Fruit fly (Drosophila melanogaster) whole organism, embryonic: ENCODE data around the gene shf.

Experiments
- Bdp1 ChIP-seq: fragments of 200-800 bp; sonication (Bioruptor generic); optimal IDR thresholded peaks from 3 replicates; lab custom pipeline; 2016; ENCODE audit warnings: missing biosample characterization, missing genetic modification characterization
- C15 ChIP-seq: fragments of 200-800 bp; sonication (Bioruptor generic); IDR thresholded peaks from 3 replicates; pipeline ENCODE4 v1.3.6; 2022; ENCODE audit warnings: missing biosample characterization, missing genetic modification characterization
- CG10431 ChIP-seq: fragments of 200-800 bp; sonication (Bioruptor generic); optimal IDR thresholded peaks from 3 replicates; lab custom pipeline; 2018; ENCODE audit warnings: missing biosample characterization, mild to moderate bottlenecking, missing genetic modification characterization
- CG10462 ChIP-seq: fragments of 200-800 bp; sonication (Bioruptor generic); optimal IDR thresholded peaks from 2 replicates; lab custom pipeline; 2016; ENCODE audit warnings: missing biosample characterization, missing genetic modification characterization
- CG11247 ChIP-seq: fragments of 200-800 bp; sonication (Bioruptor generic); IDR thresholded peaks from 2 replicates; pipeline ENCODE4 v1.3.6; 2022; ENCODE audit warnings: missing biosample characterization, missing genetic modification characterization
- CG11560 ChIP-seq: fragments of 200-800 bp; sonication (Bioruptor generic); IDR thresholded peaks from 3 replicates; pipeline ENCODE4 v1.3.6; 2022; ENCODE audit warnings: missing biosample characterization, missing genetic modification characterization
- CG11723 ChIP-seq: fragments of 200-800 bp; sonication (Bioruptor generic); optimal IDR thresholded peaks from 2 replicates; lab custom pipeline; 2017; ENCODE audit warnings: missing biosample characterization, mild to moderate bottlenecking, missing genetic modification characterization
- CG12236 ChIP-seq: fragments of 200-800 bp; sonication (Bioruptor generic); optimal IDR thresholded peaks from 2 replicates; lab custom pipeline; 2016; ENCODE audit warnings: missing biosample characterization, missing genetic modification characterization
- CG13894 ChIP-seq: fragments of 200-800 bp; sonication (Bioruptor generic); optimal IDR thresholded peaks from 3 replicates; lab custom pipeline; 2018; ENCODE audit warnings: missing biosample characterization, mild to moderate bottlenecking, missing genetic modification characterization, moderate library complexity
- CG17568 ChIP-seq: fragments of 200-800 bp; sonication (Bioruptor generic); optimal IDR thresholded peaks from 2 replicates; lab custom pipeline; 2018; ENCODE audit warnings: missing biosample characterization, mild to moderate bottlenecking, missing genetic modification characterization, moderate library complexity
- CG18262 ChIP-seq: fragments of 200-800 bp; optimal IDR thresholded peaks from 3 replicates; lab custom pipeline; 2019; ENCODE audit warnings: missing biosample characterization, mild to moderate bottlenecking, missing genetic modification characterization, moderate library complexity
- CG31365 ChIP-seq: fragments of 200-800 bp; sonication (Bioruptor generic); optimal IDR thresholded peaks from 2 replicates; lab custom pipeline; 2018; ENCODE audit warnings: missing biosample characterization, mild to moderate bottlenecking, missing genetic modification characterization
- CG33557 ChIP-seq: fragments of 200-800 bp; sonication (Bioruptor generic); optimal IDR thresholded peaks from 2 replicates; lab custom pipeline; 2019; ENCODE audit warnings: missing biosample characterization, mild to moderate bottlenecking, missing genetic modification characterization, moderate library complexity
- CG34422 ChIP-seq: fragments of 200-800 bp; sonication (Bioruptor generic); IDR thresholded peaks from 3 replicates; pipeline ENCODE4 v1.3.6; 2022; ENCODE audit warnings: missing biosample characterization, missing genetic modification characterization
- CG42726 ChIP-seq: fragments of 200-800 bp; sonication (Bioruptor generic); IDR thresholded peaks from 2 replicates; pipeline ENCODE4 v1.3.6; 2022; ENCODE audit warnings: missing biosample characterization, missing genetic modification characterization; ENCODE audit not compliant: partially characterized antibody
- CG4820 ChIP-seq: fragments of 200-800 bp; sonication (Bioruptor generic); optimal IDR thresholded peaks from 3 replicates; lab custom pipeline; 2016; ENCODE audit warnings: missing biosample characterization, missing genetic modification characterization
- CG7357 ChIP-seq: fragments of 200-800 bp; sonication (Bioruptor generic); IDR thresholded peaks from 3 replicates; pipeline ENCODE4 v1.3.6; 2022; ENCODE audit warnings: missing biosample characterization, missing genetic modification characterization
- CG7372 ChIP-seq: fragments of 200-800 bp; sonication (Bioruptor generic); IDR thresholded peaks from 2 replicates; pipeline ENCODE4 v1.3.6; 2022; ENCODE audit warnings: missing biosample characterization, missing genetic modification characterization
- CG7839 ChIP-seq: fragments of 200-800 bp; sonication (Bioruptor generic); optimal IDR thresholded peaks from 3 replicates; lab custom pipeline; 2018; ENCODE audit warnings: missing biosample characterization, mild to moderate bottlenecking, missing genetic modification characterization, moderate library complexity
- CG9817 ChIP-seq: fragments of 200-800 bp; sonication (Bioruptor generic); optimal IDR thresholded peaks from 2 replicates; lab custom pipeline; 2018; ENCODE audit warnings: missing biosample characterization, mild to moderate bottlenecking, missing genetic modification characterization, moderate library complexity
- CG9876 ChIP-seq: fragments of 200-800 bp; sonication (Bioruptor generic); optimal IDR thresholded peaks from 2 replicates; lab custom pipeline; 2016; ENCODE audit warnings: missing biosample characterization, missing genetic modification characterization
- Doc3 ChIP-seq: fragments of 200-800 bp; sonication (Bioruptor generic); IDR thresholded peaks from 3 replicates; pipeline ENCODE4 v1.3.6; 2022; ENCODE audit warnings: missing biosample characterization, missing genetic modification characterization; ENCODE audit not compliant: partially characterized antibody
- Drgx ChIP-seq: fragments of 200-800 bp; sonication (Bioruptor generic); IDR thresholded peaks from 2 replicates; pipeline ENCODE4 v1.3.6; 2022; ENCODE audit warnings: missing biosample characterization, missing genetic modification characterization
- HLH54F ChIP-seq: fragments of 200-800 bp; sonication (Bioruptor generic); optimal IDR thresholded peaks from 3 replicates; lab custom pipeline; 2016; ENCODE audit warnings: missing biosample characterization, missing genetic modification characterization
- Jarid2 ChIP-seq: fragments of 200-800 bp; sonication (Bioruptor generic); optimal IDR thresholded peaks from 3 replicates; lab custom pipeline; 2017; ENCODE audit warnings: mild to moderate bottlenecking, missing biosample characterization, missing genetic modification reagents, missing genetic modification characterization
- Lhr ChIP-seq: fragments of 200-800 bp; sonication (Bioruptor generic); optimal IDR thresholded peaks from 3 replicates; lab custom pipeline; 2017; ENCODE audit warnings: mild to moderate bottlenecking, missing biosample characterization, missing genetic modification reagents, missing genetic modification characterization
- MBD-R2 ChIP-seq: fragments of 200-800 bp; sonication (Bioruptor generic); IDR thresholded peaks from 2 replicates; pipeline ENCODE4 v1.3.6; 2022; ENCODE audit warnings: missing biosample characterization, missing genetic modification characterization
- Max ChIP-seq: fragments of 200-800 bp; sonication (Bioruptor generic); optimal IDR thresholded peaks from 2 replicates; lab custom pipeline; 2016; ENCODE audit warnings: missing biosample characterization, mild to moderate bottlenecking, missing genetic modification characterization
- Med ChIP-seq: fragments of 200-800 bp; sonication (Bioruptor generic); peaks from one replicate; lab custom pipeline; 2016; ENCODE audit warnings: missing biosample characterization, missing genetic modification characterization, mild to moderate bottlenecking, inconsistent platforms, moderate library complexity
- Nf-YB ChIP-seq: fragments of 200-800 bp; sonication (Bioruptor generic); optimal IDR thresholded peaks from 3 replicates; lab custom pipeline; 2019; ENCODE audit warnings: missing biosample characterization, mild to moderate bottlenecking, missing genetic modification characterization, moderate library complexity
- Nf-YC ChIP-seq: fragments of 200-800 bp; optimal IDR thresholded peaks from 3 replicates; lab custom pipeline; 2019; ENCODE audit warnings: missing biosample characterization, mild to moderate bottlenecking, missing genetic modification characterization, moderate library complexity
- NfI ChIP-seq: fragments of 200-800 bp; sonication (Bioruptor generic); optimal IDR thresholded peaks from 3 replicates; lab custom pipeline; 2018; ENCODE audit warnings: missing biosample characterization, mild to moderate bottlenecking, missing genetic modification characterization, moderate library complexity
- bigmax ChIP-seq: fragments of 200-800 bp; sonication (Bioruptor generic); optimal IDR thresholded peaks from 2 replicates; lab custom pipeline; 2018; ENCODE audit warnings: missing biosample characterization, mild to moderate bottlenecking, missing genetic modification characterization
- ci ChIP-seq: fragments of 200-800 bp; sonication (Bioruptor generic); IDR thresholded peaks from 3 replicates; pipeline ENCODE4 v1.3.6; 2022; ENCODE audit warnings: missing biosample characterization, missing genetic modification characterization
- cwo ChIP-seq: fragments of 200-800 bp; sonication (Bioruptor generic); optimal IDR thresholded peaks from 3 replicates; lab custom pipeline; 2017; ENCODE audit warnings: missing biosample characterization, missing genetic modification characterization, mild to moderate bottlenecking, moderate library complexity, missing genetic modification reagents
- dati ChIP-seq: fragments of 200-800 bp; sonication (Bioruptor generic); IDR thresholded peaks from 2 replicates; pipeline ENCODE4 v1.3.6; 2022; ENCODE audit warnings: missing biosample characterization, missing genetic modification characterization
- emc ChIP-seq: fragments of 200-800 bp; sonication (Bioruptor generic); optimal IDR thresholded peaks from 2 replicates; lab custom pipeline; 2016; ENCODE audit warnings: missing biosample characterization, missing genetic modification characterization
- fd102C ChIP-seq: fragments of 200-800 bp; sonication (Bioruptor generic); optimal IDR thresholded peaks from 2 replicates; lab custom pipeline; 2018; ENCODE audit warnings: missing biosample characterization, mild to moderate bottlenecking, missing genetic modification characterization, moderate library complexity
- fd64A ChIP-seq: fragments of 200-800 bp; sonication (Bioruptor generic); optimal IDR thresholded peaks from 3 replicates; lab custom pipeline; 2018; ENCODE audit warnings: missing biosample characterization, mild to moderate bottlenecking, missing genetic modification characterization
- hkb ChIP-seq, 2 experiments: fragments of 200-800 bp in 1 of 2; fragments of >200 bp in 1 of 2; sonication (Bioruptor generic) in 1 of 2; IDR thresholded peaks in 1 of 2; optimal IDR thresholded peaks in 1 of 2; 2 replicates each; pipeline versions ENCODE4 v1.3.6 to Lab custom; 2017 to 2022; ENCODE audit warnings: missing biosample characterization in 1 of 2, missing genetic modification characterization in 1 of 2
- lmd ChIP-seq: fragments of 200-800 bp; sonication (Bioruptor generic); IDR thresholded peaks from 2 replicates; pipeline ENCODE4 v1.3.6; 2022; ENCODE audit warnings: missing biosample characterization, missing genetic modification characterization
- lov ChIP-seq, 2 experiments: fragments of 200-800 bp in 1 of 2; fragments of >200 bp in 1 of 2; sonication (Bioruptor generic) in 1 of 2; IDR thresholded peaks in 1 of 2; optimal IDR thresholded peaks in 1 of 2; 2 replicates in 1 of 2; 3 replicates in 1 of 2; pipeline versions ENCODE4 v1.3.6 to Lab custom; 2017 to 2022; ENCODE audit warnings: missing biosample characterization in 1 of 2, missing genetic modification characterization in 1 of 2
- mld ChIP-seq: fragments of 200-800 bp; sonication (Bioruptor generic); IDR thresholded peaks from 3 replicates; pipeline ENCODE4 v1.3.6; 2022; ENCODE audit warnings: missing biosample characterization, missing genetic modification characterization; ENCODE audit not compliant: partially characterized antibody
- rib ChIP-seq: fragments of 200-800 bp; sonication (Bioruptor generic); IDR thresholded peaks from 2 replicates; pipeline ENCODE4 v1.3.6; 2022; ENCODE audit warnings: missing biosample characterization, missing genetic modification characterization
- sens-2 ChIP-seq: fragments of 200-800 bp; sonication (Bioruptor generic); IDR thresholded peaks from 2 replicates; pipeline ENCODE4 v1.3.6; 2022; ENCODE audit warnings: missing biosample characterization, missing genetic modification characterization
- sna ChIP-seq: fragments of 200-800 bp; sonication (Bioruptor generic); IDR thresholded peaks from 2 replicates; pipeline ENCODE4 v1.3.6; 2022; ENCODE audit warnings: missing biosample characterization, missing genetic modification characterization; ENCODE audit not compliant: partially characterized antibody
- sob ChIP-seq: fragments of 200-800 bp; sonication (Bioruptor generic); IDR thresholded peaks from 2 replicates; pipeline ENCODE4 v1.3.6; 2022; ENCODE audit warnings: missing biosample characterization, missing genetic modification characterization
- wor ChIP-seq: fragments of 200-800 bp; sonication (Bioruptor generic); IDR thresholded peaks from 2 replicates; pipeline ENCODE4 v1.3.6; 2022; ENCODE audit warnings: missing biosample characterization, missing genetic modification characterization
- z ChIP-seq: fragments of 200-800 bp; sonication (Bioruptor generic); IDR thresholded peaks from 3 replicates; pipeline ENCODE4 v1.3.6; 2022; ENCODE audit warnings: missing biosample characterization, missing genetic modification characterization
- zfh2 ChIP-seq: fragments of 200-800 bp; sonication (Bioruptor generic); optimal IDR thresholded peaks from 2 replicates; lab custom pipeline; 2016; ENCODE audit warnings: missing biosample characterization, missing genetic modification characterization

shf gene

DNA sequence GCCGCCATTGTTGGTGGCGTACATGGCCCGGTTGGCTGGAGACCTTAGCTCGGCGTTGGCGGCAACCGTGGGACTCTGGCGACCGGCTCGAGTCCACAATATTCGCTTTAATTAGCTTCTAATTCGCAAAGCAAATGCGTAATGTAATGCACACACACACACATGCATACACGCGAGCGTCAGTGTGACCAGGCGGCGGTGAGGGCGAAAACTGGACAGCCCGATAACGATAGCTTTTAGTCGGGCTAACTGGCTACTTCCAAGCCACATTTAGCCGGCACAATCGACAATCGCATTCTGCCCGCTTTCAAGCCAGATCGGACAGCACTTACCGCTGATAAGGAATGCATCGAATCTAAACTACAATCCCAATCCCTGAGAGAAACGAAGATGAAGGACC is 41.2 kb upstream of the shf start, which contains the start of the genes Nf-YC and xit (continued):
- TF ChIP-seq sob (GFP tag; lab: Robert Waterston, UW) (0 out of 2 replicates have a peak, but pooled peaks have one; percentile 23), Bdp1 (GFP tag; lab: Kevin White, UChicago) (no peak), CG18262 (tag; lab: Kevin White, UChicago) (no peak), hkb (optimal IDR thresholded peaks at IDR 0.05; lab: Kevin White, UChicago) (no peak), hkb (GFP tag; IDR thresholded peaks at IDR 0.05; lab: Robert Waterston, UW) (no peak), CG9876 (GFP tag; lab: Kevin White, UChicago) (no peak), ci (0 out of 3 replicates have a peak, but pooled peaks have one; percentile 12), bigmax (no peak), Nf-YB (GFP tag; lab: Kevin White, UChicago) (no peak), CG11247 (GFP tag; lab: Robert Waterston, UW) (no peak), fd64A (GFP tag; lab: Kevin White, UChicago) (no peak), mld (GFP tag; lab: Robert Waterston, UW) (no peak), CG12236 (GFP tag; lab: Kevin White, UChicago) (no peak), HLH54F (no peak), rib (GFP tag; lab: Robert Waterston, UW) (no peak), sens-2 (no peak), Doc3 (GFP tag; lab: Robert Waterston, UW) (peak; percentile 35; the same call in 1 of the 3 replicates), lmd (GFP tag; lab: Robert Waterston, UW) (no peak; the same call in 1 of the 2 replicates), Nf-YC (no peak), CG7839 (tag; lab: Kevin White, UChicago) (no peak), fd102C (no peak), CG17568 (GFP tag; lab: Kevin White, UChicago) (no peak), z (no peak), CG42726 (peak; percentile 54; the same call in 1 of the 2 replicates), lov (optimal IDR thresholded peaks at IDR 0.05; lab: Kevin White, UChicago) (no peak), lov (GFP tag; IDR thresholded peaks at IDR 0.05; lab: Robert Waterston, UW) (no peak), CG11560 (tag; lab: Robert Waterston, UW) (no peak), Med (peak; percentile 84), Max (no peak), CG7372 (no peak), CG11723 (GFP tag; lab: Kevin White, UChicago) (no peak), CG10462 (GFP tag; lab: Kevin White, UChicago) (no peak), cwo (GFP tag; lab: Kevin White, UChicago) (no peak), zfh2 (GFP tag; lab: Kevin White, UChicago) (peak; percentile 24), CG9817 (tag; lab: Kevin White, UChicago) (no peak), NfI (GFP tag; lab: Kevin White, UChicago) (no peak), Lhr (no peak), wor (GFP tag; lab: Robert Waterston, UW) (no peak), emc (GFP tag; lab: Kevin White, UChicago) (no peak), CG34422 (GFP tag; lab: Robert Waterston, UW) (peak; percentile 63; the same call in 2 of the 3 replicates), Drgx (GFP tag; lab: Robert Waterston, UW) (no peak), MBD-R2 (GFP tag; lab: Robert Waterston, UW) (peak; percentile 95), CG31365 (tag; lab: Kevin White, UChicago) (no peak), dati (GFP tag; lab: Robert Waterston, UW) (no peak), CG7357 (GFP tag; lab: Robert Waterston, UW) (no peak), CG13894 (tag; lab: Kevin White, UChicago) (no peak), CG10431 (GFP tag; lab: Kevin White, UChicago) (no peak), C15 (GFP tag; lab: Robert Waterston, UW) (no peak), Jarid2 (GFP tag; lab: Kevin White, UChicago) (no peak), sna (peak; percentile 36; the same call in 1 of the 2 replicates), CG33557 (GFP tag; lab: Kevin White, UChicago) (no peak), CG4820 (GFP tag; lab: Kevin White, UChicago) (no peak)
